Worm (Caenorhabditis elegans): ENCODE data around the gene ltah-1.2.

DNA sequence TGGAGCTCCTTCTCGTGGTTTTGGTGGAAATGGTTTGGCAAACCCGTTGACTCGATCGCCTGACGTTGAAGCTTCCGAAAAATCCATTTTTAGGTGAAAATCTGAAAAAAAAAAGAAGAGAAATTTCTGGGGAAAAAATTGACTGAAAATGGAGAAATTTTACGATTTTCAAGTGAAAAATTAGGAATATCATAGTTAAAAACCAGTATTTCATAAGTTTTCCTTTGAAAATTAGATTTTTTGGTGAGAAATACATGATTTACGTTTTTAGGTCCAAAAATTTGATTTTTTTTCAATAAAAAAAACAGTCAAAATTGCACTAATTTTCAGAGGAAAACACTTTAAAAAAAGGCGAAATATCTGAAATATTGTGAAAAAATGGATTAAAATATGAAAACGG, 19.4 kb downstream of the ltah-1.2 start, which contains the start of gene taf-2:
- TF ChIP-seq D2030.7 (GFP tag; IDR thresholded peaks at IDR 0.05) (no peak), egl-44 (GFP tag; IDR thresholded peaks at IDR 0.05) (no peak), unc-130 (GFP tag; optimal IDR thresholded peaks at IDR 0.05) (no peak), athp-1 (tag; optimal IDR thresholded peaks at IDR 0.05) (no peak), madf-3 (GFP tag; IDR thresholded peaks at IDR 0.05) (no peak), nhr-90 (tag; optimal IDR thresholded peaks at IDR 0.05) (no peak), hlh-12 (tag; optimal IDR thresholded peaks at IDR 0.05) (no peak)

All from whole organism, young adult.